Comparison of ENCODE assay signal across 3 worm cellular contexts in genomic region chrV:11375150-11375792, ce11.
TF ChIP-seq lines count a peak whose summit lies in the region.

Gene cnb-1, plus strand, starts transcription at chrV:11375742.

TF ChIP-seq in whole organism, L2 larva, 48 proteins besides CTCF, POLR2A, EP300 and RAD21 (continued from another document):
- no peak for TF ChIP-seq dmd-4 (tag; optimal IDR thresholded peaks at IDR 0.05; lab: Kevin White, UChicago)
- no peak for TF ChIP-seq mdl-1 (tag; optimal IDR thresholded peaks at IDR 0.05; lab: Kevin White, UChicago)
- peak; percentile 53 for TF ChIP-seq mab-5 (tag; optimal IDR thresholded peaks at IDR 0.05; lab: Kevin White, UChicago)
- peak; percentile 78 for TF ChIP-seq sma-9 (GFP tag; optimal IDR thresholded peaks at IDR 0.05; lab: Kevin White, UChicago)
- TF ChIP-seq sma-9 (tag; optimal IDR thresholded peaks at IDR 0.05; lab: Kevin White, UChicago): no peak
- no peak for TF ChIP-seq sma-3 (GFP tag; optimal IDR thresholded peaks at IDR 0.05; lab: Kevin White, UChicago)
- TF ChIP-seq aly-2 (tag; optimal IDR thresholded peaks at IDR 0.05; lab: Kevin White, UChicago): no peak

TF ChIP-seq in whole organism, L4 larva, 104 proteins besides CTCF, POLR2A, EP300 and RAD21 (continued from another document and continues in another):
- TF ChIP-seq ceh-44 (GFP tag; IDR thresholded peaks at IDR 0.05; lab: Robert Waterston, UW) (no peak), snpc-1.2 (GFP tag; IDR thresholded peaks at IDR 0.05; lab: Robert Waterston, UW) (no peak), F10B5.3 (tag; optimal IDR thresholded peaks at IDR 0.05; lab: Kevin White, UChicago) (no peak), Y75B8A.6 (GFP tag; IDR thresholded peaks at IDR 0.05; lab: Robert Waterston, UW) (no peak), fkh-10 (GFP tag; optimal IDR thresholded peaks at IDR 0.05; lab: Kevin White, UChicago) (peak; percentile 54), Y105C5A.15 (GFP tag; IDR thresholded peaks at IDR 0.05; lab: Robert Waterston, UW) (no peak), vab-7 (GFP tag; IDR thresholded peaks at IDR 0.05; lab: Robert Waterston, UW) (no peak), hlh-30 (tag; optimal IDR thresholded peaks at IDR 0.05; lab: Kevin White, UChicago; ENCODE audit: insufficient read depth) (peak; percentile 84), zfp-2 (tag; optimal IDR thresholded peaks at IDR 0.05; lab: Kevin White, UChicago) (no peak), F26F4.8 (GFP tag; conservative IDR thresholded peaks at IDR 0.05; lab: Robert Waterston, UW) (no peak), jun-1 (tag; optimal IDR thresholded peaks at IDR 0.05; lab: Kevin White, UChicago) (no peak), sdz-12 (GFP tag; optimal IDR thresholded peaks at IDR 0.05; lab: Kevin White, UChicago) (no peak), daf-19 (GFP tag; conservative IDR thresholded peaks at IDR 0.05; lab: Robert Waterston, UW) (no peak), daf-12 (tag; optimal IDR thresholded peaks at IDR 0.05; lab: Kevin White, UChicago) (no peak), nhr-25 (tag; optimal IDR thresholded peaks at IDR 0.05; lab: Kevin White, UChicago; ENCODE audit: borderline replicate concordance, insufficient read depth) (no peak), attf-4 (tag; optimal IDR thresholded peaks at IDR 0.05; lab: Kevin White, UChicago) (no peak), mes-2 (tag; optimal IDR thresholded peaks at IDR 0.05; lab: Kevin White, UChicago; ENCODE audit: poor library complexity, severe bottlenecking) (peak; percentile 29), aha-1 (tag; lab: Kevin White, UChicago) (no peak), dpl-1 (GFP tag; optimal IDR thresholded peaks at IDR 0.05; lab: Kevin White, UChicago) (no peak), ceh-82 (tag; optimal IDR thresholded peaks at IDR 0.05; lab: Kevin White, UChicago) (no peak), unc-62 (GFP tag; optimal IDR thresholded peaks at IDR 0.05 in 1 of 2; lab: Kevin White, UChicago) (peak in 1 of 2 experiments; percentile 91), unc-62 (tag; optimal IDR thresholded peaks at IDR 0.05; lab: Kevin White, UChicago) (no peak), rbr-2 (tag; optimal IDR thresholded peaks at IDR 0.05; lab: Kevin White, UChicago) (peak; percentile 77), ctbp-1 (GFP tag; IDR thresholded peaks at IDR 0.05; lab: Robert Waterston, UW) (0 out of 2 replicates have a peak, but pooled peaks have one; percentile 59), ama-1 (optimal IDR thresholded peaks at IDR 0.05; lab: Kevin White, UChicago) (no peak), nhr-11 (tag; optimal IDR thresholded peaks at IDR 0.05; lab: Kevin White, UChicago) (peak; percentile 24), lir-3 (tag; optimal IDR thresholded peaks at IDR 0.05; lab: Kevin White, UChicago) (no peak), mdt-29 (GFP tag; IDR thresholded peaks at IDR 0.05; lab: Robert Waterston, UW) (no peak), zfp-3 (GFP tag; conservative IDR thresholded peaks at IDR 0.05; lab: Robert Waterston, UW) (no peak), lsy-2 (tag; optimal IDR thresholded peaks at IDR 0.05; lab: Kevin White, UChicago) (peak in 1 of 2 experiments; percentile 79), Y5F2A.4 (GFP tag; optimal IDR thresholded peaks at IDR 0.05; lab: Kevin White, UChicago) (no peak), nhr-48 (tag; optimal IDR thresholded peaks at IDR 0.05; lab: Kevin White, UChicago) (no peak), lin-15B (tag; optimal IDR thresholded peaks at IDR 0.05; lab: Kevin White, UChicago) (no peak), F44E2.7 (GFP tag; IDR thresholded peaks at IDR 0.05; lab: Robert Waterston, UW) (no peak), ceh-32 (tag; optimal IDR thresholded peaks at IDR 0.05; lab: Kevin White, UChicago; ENCODE audit: poor library complexity) (no peak), tra-1 (GFP tag; IDR thresholded peaks at IDR 0.05; lab: Robert Waterston, UW) (0 out of 2 replicates have a peak, but pooled peaks have one; percentile 26), set-16 (GFP tag; IDR thresholded peaks at IDR 0.05; lab: Robert Waterston, UW) (no peak; the same call in none of the 2 replicates), ztf-11 (tag; optimal IDR thresholded peaks at IDR 0.05; lab: Kevin White, UChicago) (no peak), dmd-9 (GFP tag; IDR thresholded peaks at IDR 0.05; lab: Robert Waterston, UW) (no peak), saeg-2 (GFP tag; IDR thresholded peaks at IDR 0.05; lab: Robert Waterston, UW) (no peak), madf-5 (GFP tag; IDR thresholded peaks at IDR 0.05; lab: Robert Waterston, UW) (no peak), lin-13 (GFP tag; optimal IDR thresholded peaks at IDR 0.05; lab: Kevin White, UChicago) (no peak), lin-1 (GFP tag; IDR thresholded peaks at IDR 0.05; lab: Robert Waterston, UW) (no peak), nhr-6 (tag; optimal IDR thresholded peaks at IDR 0.05; lab: Kevin White, UChicago) (no peak), lim-7 (GFP tag; IDR thresholded peaks at IDR 0.05; lab: Robert Waterston, UW) (no peak), tag-97 (GFP tag; IDR thresholded peaks at IDR 0.05; lab: Robert Waterston, UW) (no peak), ceh-28 (tag; optimal IDR thresholded peaks at IDR 0.05; lab: Kevin White, UChicago) (peak; percentile 51), arid-1 (GFP tag; conservative IDR thresholded peaks at IDR 0.05; lab: Robert Waterston, UW) (no peak), mxl-2 (GFP tag; conservative IDR thresholded peaks at IDR 0.05; lab: Robert Waterston, UW) (no peak), nhr-237 (tag; optimal IDR thresholded peaks at IDR 0.05; lab: Kevin White, UChicago) (no peak), R02D3.7 (tag; optimal IDR thresholded peaks at IDR 0.05; lab: Kevin White, UChicago) (no peak), pha-4 (GFP tag; IDR thresholded peaks at IDR 0.05; lab: Robert Waterston, UW) (peak; percentile 47; the same call in 1 of the 2 replicates), pha-4 (tag; optimal IDR thresholded peaks at IDR 0.05; lab: Kevin White, UChicago) (no peak), php-3 (GFP tag; IDR thresholded peaks at IDR 0.05; lab: Robert Waterston, UW) (no peak), unc-39 (tag; optimal IDR thresholded peaks at IDR 0.05; lab: Kevin White, UChicago) (no peak), ceh-20 (GFP tag; IDR thresholded peaks at IDR 0.05; lab: Robert Waterston, UW) (peak; percentile 57; the same call in 1 of the 2 replicates), zag-1 (tag; optimal IDR thresholded peaks at IDR 0.05; lab: Kevin White, UChicago) (no peak), F37D6.2 (tag; optimal IDR thresholded peaks at IDR 0.05; lab: Kevin White, UChicago) (peak; percentile 31), nhr-28 (tag; optimal IDR thresholded peaks at IDR 0.05; lab: Kevin White, UChicago) (peak; percentile 6), fos-1 (tag; optimal IDR thresholded peaks at IDR 0.05; lab: Kevin White, UChicago) (no peak), D1046.2 (GFP tag; IDR thresholded peaks at IDR 0.05; lab: Robert Waterston, UW) (no peak), mxl-3 (GFP tag; optimal IDR thresholded peaks at IDR 0.05; lab: Kevin White, UChicago) (no peak), madf-9 (GFP tag; conservative IDR thresholded peaks at IDR 0.05; lab: Robert Waterston, UW) (no peak), T26A8.4 (GFP tag; IDR thresholded peaks at IDR 0.05; lab: Robert Waterston, UW) (0 out of 2 replicates have a peak, but pooled peaks have one; percentile 36)

TF ChIP-seq in whole organism, late embryonic, 69 proteins besides CTCF, POLR2A, EP300 and RAD21 (continued from another document):
- TF ChIP-seq mec-3 (tag; optimal IDR thresholded peaks at IDR 0.05; lab: Kevin White, UChicago; ENCODE audit: borderline replicate concordance) (no peak), ttx-3 (tag; optimal IDR thresholded peaks at IDR 0.05; lab: Kevin White, UChicago) (no peak), hlh-6 (tag; optimal IDR thresholded peaks at IDR 0.05; lab: Kevin White, UChicago) (peak; percentile 29), ceh-30 (tag; optimal IDR thresholded peaks at IDR 0.05; lab: Kevin White, UChicago) (no peak), pag-3 (tag; optimal IDR thresholded peaks at IDR 0.05; lab: Kevin White, UChicago; ENCODE audit: borderline replicate concordance) (no peak), fax-1 (tag; optimal IDR thresholded peaks at IDR 0.05; lab: Kevin White, UChicago) (no peak), ceh-45 (GFP tag; IDR thresholded peaks at IDR 0.05; lab: Robert Waterston, UW) (no peak), unc-3 (GFP tag; conservative IDR thresholded peaks at IDR 0.05; lab: Robert Waterston, UW) (no peak), unc-3 (tag; optimal IDR thresholded peaks at IDR 0.05; lab: Kevin White, UChicago) (no peak), dve-1 (tag; optimal IDR thresholded peaks at IDR 0.05; lab: Kevin White, UChicago) (no peak), elt-4 (tag; optimal IDR thresholded peaks at IDR 0.05; lab: Kevin White, UChicago) (no peak), ceh-18 (tag; optimal IDR thresholded peaks at IDR 0.05; lab: Kevin White, UChicago) (peak; percentile 76), F13H6.1 (tag; optimal IDR thresholded peaks at IDR 0.05; lab: Kevin White, UChicago) (peak; percentile 39), hlh-30 (tag; optimal IDR thresholded peaks at IDR 0.05; lab: Kevin White, UChicago; ENCODE audit: insufficient read depth) (peak; percentile 54), pha-2 (tag; optimal IDR thresholded peaks at IDR 0.05; lab: Kevin White, UChicago) (no peak), fkh-6 (tag; optimal IDR thresholded peaks at IDR 0.05; lab: Kevin White, UChicago) (no peak), hlh-15 (tag; optimal IDR thresholded peaks at IDR 0.05; lab: Kevin White, UChicago) (no peak), nhr-232 (tag; optimal IDR thresholded peaks at IDR 0.05; lab: Kevin White, UChicago) (no peak), gmeb-2 (tag; optimal IDR thresholded peaks at IDR 0.05; lab: Kevin White, UChicago) (no peak), C08G9.2 (tag; optimal IDR thresholded peaks at IDR 0.05; lab: Kevin White, UChicago) (peak; percentile 32), che-1 (tag; optimal IDR thresholded peaks at IDR 0.05; lab: Kevin White, UChicago) (no peak), elt-2 (tag; optimal IDR thresholded peaks at IDR 0.05; lab: Kevin White, UChicago) (no peak), madf-2 (tag; optimal IDR thresholded peaks at IDR 0.05; lab: Kevin White, UChicago) (no peak), tbx-7 (tag; optimal IDR thresholded peaks at IDR 0.05; lab: Kevin White, UChicago) (no peak), pha-4 (tag; optimal IDR thresholded peaks at IDR 0.05; lab: Kevin White, UChicago) (no peak), eyg-1 (tag; optimal IDR thresholded peaks at IDR 0.05; lab: Kevin White, UChicago) (no peak), lin-11 (tag; optimal IDR thresholded peaks at IDR 0.05; lab: Kevin White, UChicago) (no peak), sox-4 (tag; optimal IDR thresholded peaks at IDR 0.05; lab: Kevin White, UChicago) (no peak), ahr-1 (tag; optimal IDR thresholded peaks at IDR 0.05; lab: Kevin White, UChicago) (no peak), hlh-13 (GFP tag; optimal IDR thresholded peaks at IDR 0.05; lab: Kevin White, UChicago) (no peak), pqm-1 (tag; optimal IDR thresholded peaks at IDR 0.05; lab: Kevin White, UChicago) (no peak), pax-1 (tag; optimal IDR thresholded peaks at IDR 0.05; lab: Kevin White, UChicago) (no peak), syd-9 (tag; optimal IDR thresholded peaks at IDR 0.05; lab: Kevin White, UChicago) (peak; percentile 33), zip-5 (tag; optimal IDR thresholded peaks at IDR 0.05; lab: Kevin White, UChicago) (peak; percentile 9), rnt-1 (tag; optimal IDR thresholded peaks at IDR 0.05; lab: Kevin White, UChicago) (peak; percentile 38), ceh-22 (tag; optimal IDR thresholded peaks at IDR 0.05; lab: Kevin White, UChicago) (no peak), unc-42 (tag; optimal IDR thresholded peaks at IDR 0.05; lab: Kevin White, UChicago) (peak; percentile 48), nfya-1 (tag; optimal IDR thresholded peaks at IDR 0.05; lab: Kevin White, UChicago) (peak; percentile 64), ceh-9 (tag; optimal IDR thresholded peaks at IDR 0.05; lab: Kevin White, UChicago) (no peak), dmd-4 (tag; optimal IDR thresholded peaks at IDR 0.05; lab: Kevin White, UChicago; ENCODE audit: borderline replicate concordance) (no peak), lim-6 (tag; optimal IDR thresholded peaks at IDR 0.05; lab: Kevin White, UChicago) (peak; percentile 16), tbx-2 (tag; optimal IDR thresholded peaks at IDR 0.05; lab: Kevin White, UChicago) (peak; percentile 75), hlh-8 (tag; optimal IDR thresholded peaks at IDR 0.05; lab: Kevin White, UChicago) (peak; percentile 62)
